Worm (Caenorhabditis elegans): ENCODE measurements around the gene B0034.2.

The B0034.2 gene

DNA sequence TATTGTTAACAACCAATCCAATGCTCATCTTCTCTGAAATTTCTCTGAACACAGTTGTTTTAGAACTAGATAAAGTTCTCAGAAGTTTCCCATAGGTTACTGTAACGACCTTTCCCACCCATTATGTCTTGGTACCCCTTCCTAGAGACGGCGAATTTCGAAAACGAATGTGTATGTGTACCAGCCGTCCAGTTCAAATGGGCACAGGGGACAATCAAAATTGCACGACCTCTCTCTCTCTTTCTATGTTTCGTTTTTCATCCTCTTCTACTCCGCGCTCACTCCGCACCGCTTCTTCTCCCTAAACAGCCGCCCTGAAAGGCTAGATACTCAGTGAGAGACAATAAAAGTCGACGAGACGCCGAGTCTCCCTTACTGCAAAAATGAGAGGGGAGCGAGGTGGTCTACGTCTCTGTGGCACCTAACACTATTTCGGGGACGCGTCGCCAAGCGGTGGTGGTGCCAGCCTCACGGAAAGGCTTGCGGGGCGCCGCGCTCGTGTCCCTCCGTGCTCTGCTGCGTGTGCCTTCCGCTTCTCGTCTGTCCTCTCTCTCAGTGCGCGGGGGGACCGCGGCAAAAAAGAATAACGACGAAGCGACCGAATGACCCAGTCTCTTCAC is 42.7 kb downstream of the B0034.2 start (continued):
- TF ChIP-seq lin-40 (tag; optimal IDR thresholded peaks at IDR 0.05), result peak; percentile 13
- peak; percentile 55 for TF ChIP-seq mcd-1 (GFP tag; IDR thresholded peaks at IDR 0.05)
- no peak for TF ChIP-seq ama-1 (optimal IDR thresholded peaks at IDR 0.05)
- TF ChIP-seq ama-1 (GFP tag; optimal IDR thresholded peaks at IDR 0.05), result no peak
- TF ChIP-seq him-1 (tag; optimal IDR thresholded peaks at IDR 0.05), result no peak
- TF ChIP-seq cebp-1 (GFP tag; IDR thresholded peaks at IDR 0.05), result no peak
- peak; percentile 51 for TF ChIP-seq cebp-1 (tag; optimal IDR thresholded peaks at IDR 0.05)
- no peak for TF ChIP-seq Y67H2A.10 (GFP tag; conservative IDR thresholded peaks at IDR 0.05)
- TF ChIP-seq ceh-58 (GFP tag; IDR thresholded peaks at IDR 0.05), result no peak

DNA sequence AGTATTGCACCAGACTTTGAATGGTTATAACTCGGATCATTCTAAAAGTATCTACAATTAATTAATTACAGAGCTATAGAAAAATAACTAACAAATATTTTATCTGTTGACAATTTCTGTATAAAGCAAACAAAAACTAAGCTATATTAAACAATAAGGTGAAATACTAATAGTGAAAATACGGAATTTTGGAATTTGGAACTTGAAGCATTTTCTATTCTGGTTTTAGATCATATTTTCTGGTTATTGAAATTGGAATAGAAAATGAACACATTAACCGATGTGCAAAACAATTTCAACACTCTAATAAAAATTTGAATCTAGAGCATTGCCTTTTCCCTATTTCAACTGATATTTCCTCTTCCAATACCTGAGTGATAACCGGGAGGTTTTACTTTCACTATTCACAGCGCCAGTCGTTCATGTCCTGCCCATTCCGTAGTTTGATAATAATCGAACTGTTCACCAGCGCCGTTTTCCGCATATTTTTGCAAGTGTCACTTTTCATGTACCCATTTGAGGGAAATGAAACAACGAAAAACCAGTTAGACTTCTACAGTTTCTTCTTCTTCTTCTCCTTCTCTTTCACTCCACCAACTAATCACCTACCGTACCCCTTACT is 44.2 kb downstream of the B0034.2 start:
- no peak for TF ChIP-seq F39B2.1 (GFP tag; IDR thresholded peaks at IDR 0.05)
- peak; percentile 78 for TF ChIP-seq nhr-80 (tag; optimal IDR thresholded peaks at IDR 0.05)

- peak; percentile 60 for TF ChIP-seq zfh-2 (GFP tag; conservative IDR thresholded peaks at IDR 0.05)
- TF ChIP-seq cebp-2 (GFP tag; IDR thresholded peaks at IDR 0.05), result no peak
- no peak for TF ChIP-seq repo-1 (tag; optimal IDR thresholded peaks at IDR 0.05)
Observed at ce11 chrII:5899080-5899479, 45.1 kb downstream of the B0034.2 start.

DNA sequence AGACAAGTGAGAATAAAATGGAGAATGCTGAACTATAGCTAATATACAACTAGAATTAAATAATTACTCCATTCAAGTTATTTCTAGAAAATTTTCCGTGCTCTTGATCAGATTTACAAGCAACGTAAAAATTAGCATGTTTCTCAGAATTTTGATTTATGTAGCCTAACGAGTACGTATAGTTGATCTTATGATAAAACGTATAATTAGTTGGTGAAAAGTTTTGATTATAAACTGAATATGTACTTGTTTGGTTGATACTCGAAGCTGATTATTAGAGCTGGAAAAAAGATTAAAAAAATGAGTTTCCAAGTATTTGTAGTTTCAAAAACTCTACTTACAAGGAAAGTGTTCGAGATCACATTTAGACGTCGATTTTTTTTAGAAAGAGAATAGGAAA is 47.7 kb downstream of the B0034.2 start:
- TF ChIP-seq cebp-1 (GFP tag; IDR thresholded peaks at IDR 0.05) (no peak), cebp-1 (tag; optimal IDR thresholded peaks at IDR 0.05) (no peak), attf-3 (GFP tag; conservative IDR thresholded peaks at IDR 0.05) (no peak), B0336.3 (GFP tag; IDR thresholded peaks at IDR 0.05) (no peak), ztf-18 (tag; optimal IDR thresholded peaks at IDR 0.05) (no peak), lir-1 (GFP tag; conservative IDR thresholded peaks at IDR 0.05) (no peak), C06A6.2 (GFP tag; conservative IDR thresholded peaks at IDR 0.05) (no peak), ZK185.1 (tag; optimal IDR thresholded peaks at IDR 0.05; ENCODE audit: poor library complexity, severe bottlenecking) (no peak), C17E4.6 (GFP tag; IDR thresholded peaks at IDR 0.05) (no peak), pha-4 (tag; optimal IDR thresholded peaks at IDR 0.05) (no peak), K12H6.12 (tag; optimal IDR thresholded peaks at IDR 0.05) (no peak), B0035.1 (tag; optimal IDR thresholded peaks at IDR 0.05) (no peak), T26A5.8 (tag; optimal IDR thresholded peaks at IDR 0.05) (no peak), let-526 (GFP tag; IDR thresholded peaks at IDR 0.05) (no peak)

ce11 chrII:5895870-5896269 is 48.3 kb downstream of the B0034.2 start, which contains the start of gene F59G1.4:
F59G1.4 (plus strand) TSS chrII:5896170.
- TF ChIP-seq ztf-22 (GFP tag; optimal IDR thresholded peaks at IDR 0.05), result no peak
- TF ChIP-seq rec-8 (tag; optimal IDR thresholded peaks at IDR 0.05), result no peak

Measured in whole organism, young adult.